Worm (Caenorhabditis elegans) whole organism, L4 larva: ENCODE measurements around the gene F01G10.5.

Experiments used
- T26A8.4 ChIP-seq: fragments of 200-800 bp; sonication (Bioruptor generic); IDR thresholded peaks from 2 replicates; pipeline ENCODE4 v1.3.6; 2022; ENCODE audit warnings: missing genetic modification characterization, missing compliant biosample characterization
- Y48G9A.11 ChIP-seq: fragments of 200-800 bp; sonication (Bioruptor generic); IDR thresholded peaks from 2 replicates; pipeline ENCODE4 v1.3.6; 2022; ENCODE audit warnings: missing genetic modification reagents, missing genetic modification characterization, missing compliant biosample characterization
- ceh-20 ChIP-seq: fragments of 200-800 bp; sonication (Bioruptor generic); IDR thresholded peaks from 2 replicates; pipeline ENCODE4 v1.3.6; 2022; ENCODE audit warnings: missing genetic modification reagents, missing genetic modification characterization, missing compliant biosample characterization
- ceh-28 ChIP-seq: fragments of 150-350 bp; optimal IDR thresholded peaks from 2 replicates; lab custom pipeline; 2014; ENCODE audit warnings: missing biosample characterization, missing genetic modification reagents, missing genetic modification characterization
- ceh-82 ChIP-seq: sonication (generic microtip); optimal IDR thresholded peaks from 2 replicates; lab custom pipeline; 2017; ENCODE audit warnings: missing biosample characterization, missing genetic modification characterization
- cey-2 ChIP-seq: sonication (generic microtip); optimal IDR thresholded peaks from 3 replicates; lab custom pipeline; 2017; ENCODE audit warnings: missing genetic modification characterization, mild to moderate bottlenecking, missing compliant biosample characterization, antibody characterized with exemption, borderline replicate concordance; ENCODE audit not compliant: insufficient read depth
- daf-12 ChIP-seq: fragments of 150-350 bp; optimal IDR thresholded peaks from 2 replicates; lab custom pipeline; 2014; ENCODE audit warnings: missing biosample characterization, missing genetic modification reagents, missing genetic modification characterization
- daf-19 ChIP-seq: fragments of 200-800 bp; sonication (Bioruptor generic); conservative IDR thresholded peaks from 2 replicates; pipeline ENCODE4 v1.3.6; 2022; ENCODE audit warnings: missing genetic modification characterization, missing compliant biosample characterization
- dmd-6 ChIP-seq: fragments of 200-800 bp; sonication (Bioruptor generic); IDR thresholded peaks from 2 replicates; pipeline ENCODE4 v1.3.6; 2022; ENCODE audit warnings: missing genetic modification reagents, missing genetic modification characterization, missing compliant biosample characterization
- dve-1 ChIP-seq: sonication (generic microtip); optimal IDR thresholded peaks from 2 replicates; lab custom pipeline; 2017; ENCODE audit warnings: antibody characterized with exemption, mild to moderate bottlenecking, missing genetic modification characterization, missing compliant biosample characterization; ENCODE audit not compliant: insufficient read depth
- fkh-10 ChIP-seq: fragments of 150-350 bp; optimal IDR thresholded peaks from 2 replicates; lab custom pipeline; 2014; ENCODE audit warnings: missing biosample characterization, missing genetic modification reagents, missing genetic modification characterization
- gei-8 ChIP-seq: fragments of 200-800 bp; sonication (Bioruptor generic); optimal IDR thresholded peaks from 2 replicates; lab custom pipeline; 2018; ENCODE audit warnings: mild to moderate bottlenecking, missing genetic modification characterization, missing compliant biosample characterization
- hmg-1.1 ChIP-seq: fragments of 200-800 bp; sonication (Bioruptor generic); IDR thresholded peaks from 2 replicates; pipeline ENCODE4 v1.3.6; 2022; ENCODE audit warnings: missing genetic modification reagents, missing genetic modification characterization, missing compliant biosample characterization
- lim-7 ChIP-seq: fragments of 200-800 bp; sonication (Bioruptor generic); IDR thresholded peaks from 2 replicates; pipeline ENCODE4 v1.3.6; 2022; ENCODE audit warnings: missing genetic modification characterization, missing compliant biosample characterization
- lin-38 ChIP-seq: fragments of 200-800 bp; sonication (Bioruptor generic); IDR thresholded peaks from 2 replicates; pipeline ENCODE4 v1.3.6; 2022; ENCODE audit warnings: missing genetic modification reagents, missing genetic modification characterization, missing compliant biosample characterization
- madf-5 ChIP-seq, 2 experiments: fragments of 200-800 bp; sonication (Bioruptor generic); IDR thresholded peaks; 2 replicates each; pipeline ENCODE4 v1.3.6; 2022; ENCODE audit warnings: missing compliant biosample characterization in 2 of 2, missing genetic modification characterization in 2 of 2
- mdt-29 ChIP-seq: fragments of 200-800 bp; sonication (Bioruptor generic); IDR thresholded peaks from 2 replicates; pipeline ENCODE4 v1.3.6; 2022; ENCODE audit warnings: missing genetic modification reagents, missing genetic modification characterization, missing compliant biosample characterization
- mep-1 ChIP-seq: fragments of 150-350 bp; sonication (generic microtip); optimal IDR thresholded peaks from 3 replicates; lab custom pipeline; 2014; ENCODE audit warnings: missing biosample characterization, missing genetic modification characterization
- mxl-2 ChIP-seq: fragments of 200-800 bp; sonication (Bioruptor generic); conservative IDR thresholded peaks from 2 replicates; pipeline ENCODE4 v1.3.6; 2022; ENCODE audit warnings: missing genetic modification reagents, missing genetic modification characterization, missing compliant biosample characterization
- nhr-10 ChIP-seq: fragments of 150-350 bp; optimal IDR thresholded peaks from 2 replicates; lab custom pipeline; 2014; ENCODE audit warnings: missing biosample characterization, missing genetic modification characterization
- nhr-25 ChIP-seq: sonication (generic microtip); optimal IDR thresholded peaks from 2 replicates; lab custom pipeline; 2017; ENCODE audit warnings: missing genetic modification characterization, mild to moderate bottlenecking, missing compliant biosample characterization, antibody characterized with exemption, moderate library complexity, borderline replicate concordance; ENCODE audit not compliant: insufficient read depth
- nhr-48 ChIP-seq: sonication (generic microtip); optimal IDR thresholded peaks from 2 replicates; lab custom pipeline; 2016; ENCODE audit warnings: mild to moderate bottlenecking, missing genetic modification characterization, missing compliant biosample characterization
- php-3 ChIP-seq: fragments of 200-800 bp; sonication (Bioruptor generic); IDR thresholded peaks from 2 replicates; pipeline ENCODE4 v1.3.6; 2022; ENCODE audit warnings: missing genetic modification reagents, missing genetic modification characterization, missing compliant biosample characterization
- pqm-1 ChIP-seq: sonication (generic microtip); optimal IDR thresholded peaks from 2 replicates; lab custom pipeline; 2017; ENCODE audit warnings: missing biosample characterization, missing genetic modification characterization
- sdz-12 ChIP-seq: fragments of 200-800 bp; sonication (Bioruptor generic); optimal IDR thresholded peaks from 2 replicates; lab custom pipeline; 2018; ENCODE audit warnings: mild to moderate bottlenecking, missing genetic modification characterization, missing compliant biosample characterization
- set-16 ChIP-seq: fragments of 200-800 bp; sonication (Bioruptor generic); IDR thresholded peaks from 2 replicates; pipeline ENCODE4 v1.3.6; 2022; ENCODE audit warnings: missing genetic modification reagents, missing genetic modification characterization, missing compliant biosample characterization
- snpc-4 ChIP-seq: fragments of 150-350 bp; optimal IDR thresholded peaks from 2 replicates; lab custom pipeline; 2014; ENCODE audit warnings: missing biosample characterization, missing genetic modification characterization
- spr-1 ChIP-seq: sonication (generic microtip); optimal IDR thresholded peaks from 2 replicates; lab custom pipeline; 2016; ENCODE audit warnings: mild to moderate bottlenecking, missing genetic modification characterization, missing compliant biosample characterization
- spr-3 ChIP-seq: fragments of 200-800 bp; sonication (Bioruptor generic); optimal IDR thresholded peaks from 2 replicates; lab custom pipeline; 2018; ENCODE audit warnings: mild to moderate bottlenecking, missing genetic modification characterization, missing compliant biosample characterization
- unc-62 ChIP-seq, 3 experiments: fragments of 150-350 bp in 1 of 3; sonication (generic microtip); optimal IDR thresholded peaks in 2 of 3; peaks in 1 of 3; 1 replicate in 1 of 3; 2 replicates in 2 of 3; lab custom pipeline; 2014 to 2017; ENCODE audit warnings: missing biosample characterization in 3 of 3, missing genetic modification characterization in 3 of 3, missing genetic modification reagents in 3 of 3, missing genotype in 1 of 3
- zfp-3 ChIP-seq: fragments of 200-800 bp; sonication (Bioruptor generic); conservative IDR thresholded peaks from 2 replicates; pipeline ENCODE4 v1.3.6; 2022; ENCODE audit warnings: missing genetic modification reagents, missing genetic modification characterization, missing compliant biosample characterization
- ztf-11 ChIP-seq: fragments of 150-350 bp; optimal IDR thresholded peaks from 2 replicates; lab custom pipeline; 2014; ENCODE audit warnings: missing biosample characterization, missing genetic modification characterization

The F01G10.5 gene

ce11 chrIV:10221187-10221586 is 9.7 kb downstream of the F01G10.5 start, which contains the start of gene tram-1:
Gene tram-1, minus strand, starts transcription at chrIV:10221287.
- TF ChIP-seq ceh-82 (tag; lab: Kevin White, UChicago), result no peak
- no peak for TF ChIP-seq spr-1
- no peak for TF ChIP-seq pqm-1
- no peak for TF ChIP-seq ceh-28 (tag; lab: Kevin White, UChicago)
- TF ChIP-seq daf-12 (tag; lab: Kevin White, UChicago), result no peak

ce11 chrIV:10219208-10219607 is 11.7 kb downstream of the F01G10.5 start, which contains the start of gene qns-1:
Gene qns-1, minus strand, starts transcription at chrIV:10219308.
- no peak for TF ChIP-seq zfp-3 (GFP tag; lab: Robert Waterston, UW)
- no peak for TF ChIP-seq daf-19 (GFP tag; lab: Robert Waterston, UW)
- TF ChIP-seq T26A8.4 (GFP tag; lab: Robert Waterston, UW), result no peak
- no peak for TF ChIP-seq hmg-1.1 (GFP tag; lab: Robert Waterston, UW)
- TF ChIP-seq dve-1 (tag; lab: Kevin White, UChicago), result no peak
- TF ChIP-seq, all 104 proteins: peak for 0

ce11 chrIV:10216704-10217296 is 14.1 kb downstream of the F01G10.5 start:
- TF ChIP-seq Y48G9A.11, result 0 out of 2 replicates have a peak, but pooled peaks have one; percentile 36
- TF ChIP-seq set-16 (GFP tag; lab: Robert Waterston, UW), result peak; percentile 98
- no peak for TF ChIP-seq nhr-25 (tag; lab: Kevin White, UChicago)
- peak; percentile 19; the same call in 1 of the 2 replicates for TF ChIP-seq lin-38 (GFP tag; lab: Robert Waterston, UW)
- TF ChIP-seq spr-3, result peak; percentile 35
- no peak for TF ChIP-seq sdz-12
- no peak for TF ChIP-seq snpc-4 (tag; lab: Kevin White, UChicago)
- peak in 1 of 2 experiments; percentile 80; a peak in 1 of 4 replicates for TF ChIP-seq madf-5 (GFP tag; IDR thresholded peaks at IDR 0.05; lab: Robert Waterston, UW)
- 0 out of 2 replicates have a peak, but pooled peaks have one; percentile 47 for TF ChIP-seq zfp-3 (GFP tag; lab: Robert Waterston, UW)
- no peak for TF ChIP-seq fkh-10 (GFP tag; lab: Kevin White, UChicago)
- TF ChIP-seq php-3, result no peak

DNA sequence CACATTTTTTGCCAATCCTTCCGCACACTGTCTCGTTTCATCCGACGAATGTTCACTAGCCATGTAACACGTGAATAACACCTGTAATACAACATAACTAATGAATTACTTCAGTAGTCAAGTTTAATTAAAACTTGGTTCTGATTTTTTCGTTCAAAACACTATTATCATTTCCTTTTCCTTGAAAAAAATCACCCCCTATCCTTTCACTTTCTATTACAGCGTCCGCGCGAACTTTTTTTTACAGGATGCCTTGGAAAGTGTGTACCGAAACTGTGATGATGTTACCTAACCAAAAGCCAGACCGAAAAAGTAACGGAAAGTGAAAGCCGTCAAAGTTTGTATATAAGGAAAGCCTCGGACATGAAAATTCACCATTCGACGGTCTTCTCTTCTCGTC is 14.8 kb downstream of the F01G10.5 start, which contains the start of gene col-124:
Gene col-124 (plus strand): TSS at position 374 of the 400 bp plus-strand sequence.
- peak; percentile 71 for TF ChIP-seq nhr-48
- no peak for TF ChIP-seq mep-1
- peak; percentile 16 for TF ChIP-seq cey-2 (tag; lab: Kevin White, UChicago)
- no peak for TF ChIP-seq ceh-82 (tag; lab: Kevin White, UChicago)
- TF ChIP-seq ztf-11 (tag; lab: Kevin White, UChicago), result no peak
- 0 out of 2 replicates have a peak, but pooled peaks have one; percentile 9 for TF ChIP-seq mxl-2 (GFP tag; lab: Robert Waterston, UW)
- no peak for TF ChIP-seq lin-38 (GFP tag; lab: Robert Waterston, UW)
- TF ChIP-seq nhr-10 (tag; lab: Kevin White, UChicago), result no peak
- TF ChIP-seq dmd-6 (GFP tag; lab: Robert Waterston, UW), result peak; percentile 56
- TF ChIP-seq ceh-20, result no peak
- no peak for TF ChIP-seq mdt-29 (GFP tag; lab: Robert Waterston, UW)
- TF ChIP-seq unc-62 (GFP tag; optimal IDR thresholded peaks at IDR 0.05 in 1 of 2; lab: Kevin White, UChicago), result no peak
- TF ChIP-seq unc-62 (tag; optimal IDR thresholded peaks at IDR 0.05; lab: Kevin White, UChicago), result no peak
- no peak for TF ChIP-seq gei-8 (GFP tag; lab: Kevin White, UChicago)
- TF ChIP-seq lim-7 (GFP tag; lab: Robert Waterston, UW), result no peak
